Worm (Caenorhabditis elegans): ENCODE results near the gene F07A11.1.

- TF ChIP-seq nhr-237 (tag; optimal IDR thresholded peaks at IDR 0.05) (no peak), unc-62 (GFP tag; optimal IDR thresholded peaks at IDR 0.05) (no peak), mep-1 (tag; optimal IDR thresholded peaks at IDR 0.05) (no peak)
Observed at ce11 chrII:11604613-11605012, 12.7 kb upstream of the F07A11.1 start.
